Worm (Caenorhabditis elegans) whole organism, young adult: Measurements from ENCODE around the gene D1014.7.

ENCODE experiments used
- unc-62 ChIP-seq: fragments of 150-350 bp; optimal IDR thresholded peaks from 2 replicates; lab custom pipeline; 2014; ENCODE audit warnings: missing biosample characterization, missing genetic modification reagents, missing genetic modification characterization
- zim-3 ChIP-seq: sonication (generic microtip); optimal IDR thresholded peaks from 2 replicates; lab custom pipeline; 2017; ENCODE audit warnings: mild to moderate bottlenecking, missing genetic modification characterization, moderate library complexity, missing compliant biosample characterization

DNA sequence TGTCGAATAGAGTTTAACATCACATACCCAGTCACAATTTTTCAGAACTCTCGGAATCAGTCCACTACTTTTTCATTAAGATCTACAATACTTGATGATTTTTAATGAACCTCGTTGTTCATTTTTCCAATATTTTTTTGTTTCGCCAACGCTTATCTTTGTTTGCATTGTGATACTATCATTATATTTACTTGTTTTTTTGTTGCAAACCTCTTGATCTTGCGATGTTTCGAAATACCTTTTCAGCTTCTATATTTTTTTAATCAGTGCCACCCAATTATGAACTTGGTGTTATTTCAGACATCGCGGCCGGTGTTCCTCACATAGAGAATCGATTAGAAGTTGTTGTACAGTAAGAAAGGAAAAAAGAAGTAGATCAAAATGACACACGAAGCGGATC is 9.4 kb upstream of the D1014.7 start, which contains the start of gene myo-5:
- no peak for TF ChIP-seq unc-62 (GFP tag; lab: Kevin White, UChicago)
- no peak for TF ChIP-seq zim-3 (tag; lab: Kevin White, UChicago)
